Worm (Caenorhabditis elegans): Measurements from ENCODE around the gene F59F4.3.

Gene F59F4.3

DNA sequence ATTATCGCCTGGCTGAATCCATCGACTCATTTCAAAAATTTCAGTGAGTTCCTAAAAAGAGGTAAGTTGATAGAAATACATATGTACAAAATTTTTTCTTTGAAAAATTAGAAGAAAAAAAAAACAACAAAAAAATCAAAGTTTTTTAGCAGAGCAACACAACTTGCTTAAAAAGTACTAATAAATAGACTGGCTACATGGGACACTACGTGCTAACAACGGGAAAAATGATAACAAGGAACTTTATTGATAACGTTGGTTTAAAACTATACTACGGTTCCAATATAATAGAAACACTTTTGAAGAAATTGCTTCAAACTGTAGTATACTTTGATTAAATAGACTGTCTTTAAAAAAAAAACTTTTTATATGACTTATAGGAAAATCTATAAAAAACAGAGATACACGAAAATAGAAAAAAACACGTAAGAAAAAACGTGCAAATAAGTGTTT, 8.9 kb downstream of the F59F4.3 start, which contains the start of gene acox-1.6:
Gene acox-1.6, minus strand, starts transcription at position 51 of the 453 bp plus-strand sequence.
- no peak for TF ChIP-seq alr-1 (tag; optimal IDR thresholded peaks at IDR 0.05)
- TF ChIP-seq fos-1 (tag; optimal IDR thresholded peaks at IDR 0.05): peak; percentile 46

DNA sequence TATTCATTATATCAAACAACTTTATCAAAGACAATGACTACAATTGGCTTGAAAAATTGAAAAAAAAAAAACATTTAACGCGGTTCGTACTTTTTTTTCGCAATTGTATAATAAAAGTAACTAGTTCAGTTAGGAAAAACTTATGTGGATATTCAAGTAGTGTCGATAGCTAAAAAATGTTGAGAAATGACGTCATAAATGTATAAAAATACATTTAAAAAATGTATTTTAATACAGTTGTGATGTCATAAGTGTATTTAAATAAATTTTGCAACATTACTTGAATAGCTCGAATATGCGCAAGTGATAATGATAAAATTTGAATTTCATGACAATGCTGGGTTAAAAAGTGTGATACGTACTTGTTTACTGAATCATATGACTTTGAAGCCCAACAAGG, 15.9 kb downstream of the F59F4.3 start:
- TF ChIP-seq R02D3.7 (tag; optimal IDR thresholded peaks at IDR 0.05) (no peak), sma-9 (GFP tag; optimal IDR thresholded peaks at IDR 0.05) (no peak), sma-9 (tag; optimal IDR thresholded peaks at IDR 0.05) (no peak), unc-39 (tag; optimal IDR thresholded peaks at IDR 0.05) (no peak), nhr-12 (tag; optimal IDR thresholded peaks at IDR 0.05) (no peak), lin-11 (tag; optimal IDR thresholded peaks at IDR 0.05) (no peak), ama-1 (optimal IDR thresholded peaks at IDR 0.05) (no peak), fos-1 (tag; optimal IDR thresholded peaks at IDR 0.05) (no peak), nhr-25 (tag; optimal IDR thresholded peaks at IDR 0.05) (no peak), dmd-4 (tag; optimal IDR thresholded peaks at IDR 0.05) (no peak), nhr-6 (tag; optimal IDR thresholded peaks at IDR 0.05) (no peak), ceh-82 (tag; optimal IDR thresholded peaks at IDR 0.05) (no peak), elt-3 (tag; optimal IDR thresholded peaks at IDR 0.05) (no peak), nhr-10 (tag; optimal IDR thresholded peaks at IDR 0.05) (no peak)

- no peak for TF ChIP-seq ama-1 (optimal IDR thresholded peaks at IDR 0.05)
- TF ChIP-seq unc-55 (GFP tag; optimal IDR thresholded peaks at IDR 0.05): no peak
- no peak for TF ChIP-seq blmp-1 (tag; optimal IDR thresholded peaks at IDR 0.05; ENCODE audit: insufficient read depth)
- TF ChIP-seq nhr-11 (tag; optimal IDR thresholded peaks at IDR 0.05): no peak
- no peak for TF ChIP-seq fos-1 (tag; optimal IDR thresholded peaks at IDR 0.05)
- no peak for TF ChIP-seq nhr-237 (tag; optimal IDR thresholded peaks at IDR 0.05)
- TF ChIP-seq dmd-4 (tag; optimal IDR thresholded peaks at IDR 0.05): no peak
- TF ChIP-seq unc-39 (tag; optimal IDR thresholded peaks at IDR 0.05): no peak
- TF ChIP-seq Y55F3AM.14 (GFP tag; optimal IDR thresholded peaks at IDR 0.05): no peak
- TF ChIP-seq F13H6.1 (tag; optimal IDR thresholded peaks at IDR 0.05): no peak
- no peak for TF ChIP-seq gmeb-1 (tag; optimal IDR thresholded peaks at IDR 0.05)
- TF ChIP-seq nhr-129 (tag; optimal IDR thresholded peaks at IDR 0.05): no peak
- TF ChIP-seq nhr-6 (tag; optimal IDR thresholded peaks at IDR 0.05): no peak
- no peak for TF ChIP-seq lin-39 (tag; optimal IDR thresholded peaks at IDR 0.05)
Measured at ce11 chrX:15828059-15828458, 19.3 kb downstream of the F59F4.3 start, which contains the start of gene Y7A5A.20. Y7A5A.20 (plus strand) TSS chrX:15828359.

DNA sequence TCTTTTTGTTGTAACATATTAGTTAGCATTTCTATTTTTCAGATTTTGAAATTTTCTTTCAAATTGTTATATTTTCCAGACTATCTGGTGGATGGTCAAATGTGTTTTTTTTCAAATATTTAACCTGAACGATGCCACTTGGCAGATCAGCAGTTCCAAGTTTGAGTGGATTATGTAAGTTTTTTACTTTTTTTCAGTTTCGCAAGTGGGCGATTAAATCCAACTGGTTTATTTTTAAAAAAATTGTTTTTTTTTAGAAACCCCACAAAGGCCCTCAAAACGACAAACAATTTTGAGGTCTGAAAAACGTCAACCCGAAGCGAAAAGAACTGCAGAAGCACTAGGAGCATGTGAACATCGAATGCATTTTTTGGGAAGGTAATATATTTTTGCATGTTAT, 20.5 kb downstream of the F59F4.3 start, which contains the start of gene Y7A5A.9:
Gene Y7A5A.9, plus strand, starts transcription at position 301 of the 400 bp plus-strand sequence.
- TF ChIP-seq nhr-11 (tag; optimal IDR thresholded peaks at IDR 0.05) (no peak), lin-39 (tag; optimal IDR thresholded peaks at IDR 0.05) (no peak), sma-9 (GFP tag; optimal IDR thresholded peaks at IDR 0.05) (no peak), sma-9 (tag; optimal IDR thresholded peaks at IDR 0.05) (no peak), Y55F3AM.14 (GFP tag; optimal IDR thresholded peaks at IDR 0.05) (no peak), ama-1 (optimal IDR thresholded peaks at IDR 0.05) (no peak), nhr-12 (tag; optimal IDR thresholded peaks at IDR 0.05) (no peak), aly-2 (tag; optimal IDR thresholded peaks at IDR 0.05) (no peak), gmeb-1 (tag; optimal IDR thresholded peaks at IDR 0.05) (no peak), alr-1 (tag; optimal IDR thresholded peaks at IDR 0.05) (no peak), nhr-25 (tag; optimal IDR thresholded peaks at IDR 0.05) (no peak), unc-62 (GFP tag; optimal IDR thresholded peaks at IDR 0.05) (no peak), fos-1 (tag; optimal IDR thresholded peaks at IDR 0.05) (no peak), R02D3.7 (tag; optimal IDR thresholded peaks at IDR 0.05) (no peak), nhr-77 (tag; optimal IDR thresholded peaks at IDR 0.05) (no peak), elt-1 (tag; optimal IDR thresholded peaks at IDR 0.05) (no peak), nhr-129 (tag; optimal IDR thresholded peaks at IDR 0.05) (no peak), lin-11 (tag; optimal IDR thresholded peaks at IDR 0.05) (no peak), egl-27 (tag; optimal IDR thresholded peaks at IDR 0.05) (no peak), snpc-4 (tag; optimal IDR thresholded peaks at IDR 0.05) (no peak)

DNA sequence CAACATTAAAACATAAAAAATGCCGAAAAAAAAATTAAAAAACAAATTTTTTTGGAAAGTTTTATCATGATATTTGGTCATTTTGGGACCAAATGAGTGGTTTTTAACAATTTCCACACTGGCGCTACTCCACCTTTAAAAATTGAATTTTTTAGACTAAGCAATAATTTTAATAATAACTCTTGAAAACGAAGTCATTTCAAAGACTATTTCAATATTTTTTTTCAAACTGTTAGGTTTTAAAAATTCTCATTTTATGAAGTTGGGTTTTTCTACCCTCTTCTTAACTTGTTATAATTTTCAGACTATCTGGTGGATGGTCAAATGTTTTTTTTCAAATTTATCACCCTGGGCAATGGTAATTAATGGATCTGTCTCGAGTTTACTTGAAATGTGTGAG, 25.2 kb downstream of the F59F4.3 start, which contains the start of gene Y7A5A.8:
Gene Y7A5A.8, plus strand, starts transcription at position 301 of the 400 bp plus-strand sequence.
- no peak for TF ChIP-seq skn-1 (tag; optimal IDR thresholded peaks at IDR 0.05)
- no peak for TF ChIP-seq nhr-77 (tag; optimal IDR thresholded peaks at IDR 0.05)
- TF ChIP-seq ztf-1 (GFP tag; conservative IDR thresholded peaks at IDR 0.05): no peak
- TF ChIP-seq peb-1 (tag; optimal IDR thresholded peaks at IDR 0.05): no peak
- no peak for TF ChIP-seq unc-55 (GFP tag; optimal IDR thresholded peaks at IDR 0.05)
- no peak for TF ChIP-seq elt-3 (tag; optimal IDR thresholded peaks at IDR 0.05)
- TF ChIP-seq sma-3 (GFP tag; optimal IDR thresholded peaks at IDR 0.05): no peak
- TF ChIP-seq nhr-25 (tag; optimal IDR thresholded peaks at IDR 0.05): no peak
- TF ChIP-seq sem-4 (tag; optimal IDR thresholded peaks at IDR 0.05): no peak
- no peak for TF ChIP-seq snpc-4 (tag; optimal IDR thresholded peaks at IDR 0.05)
- TF ChIP-seq ama-1 (optimal IDR thresholded peaks at IDR 0.05): no peak
- no peak for TF ChIP-seq mbf-1 (tag; optimal IDR thresholded peaks at IDR 0.05)
- TF ChIP-seq blmp-1 (tag; optimal IDR thresholded peaks at IDR 0.05; ENCODE audit: insufficient read depth): no peak
- no peak for TF ChIP-seq Y55F3AM.14 (GFP tag; optimal IDR thresholded peaks at IDR 0.05)
- no peak for TF ChIP-seq nhr-12 (tag; optimal IDR thresholded peaks at IDR 0.05)

All from whole organism, L2 larva.